Fruit fly (Drosophila melanogaster): ENCODE data around the gene comm3.
A peak's percentile ranks its signal among the peaks of the same experiment; 100 is the strongest.

Gene comm3

dm6 chr3L:15595175-15595724 lies 52.3 kb downstream of the comm3 start (continued):
- TF ChIP-seq hkb (optimal IDR thresholded peaks at IDR 0.05) (no peak), hkb (GFP tag; IDR thresholded peaks at IDR 0.05) (0 out of 2 replicates have a peak, but pooled peaks have one; percentile 10), Med (GFP tag) (peak; percentile 78), Oli (tag; optimal IDR thresholded peaks at IDR 0.05) (peak; percentile 30), Optix (GFP tag; IDR thresholded peaks at IDR 0.05) (no peak), prd (optimal IDR thresholded peaks at IDR 0.05) (no peak), prd (GFP tag; IDR thresholded peaks at IDR 0.05) (0 out of 3 replicates have a peak, but pooled peaks have one; percentile 26), Hr51 (GFP tag; optimal IDR thresholded peaks at IDR 0.05) (peak in 1 of 2 experiments; percentile 29), Pdp1 (GFP tag; optimal IDR thresholded peaks at IDR 0.05) (peak in 1 of 2 experiments; percentile 35), sens (GFP tag) (peak; percentile 68), CG14050 (GFP tag; IDR thresholded peaks at IDR 0.05) (0 out of 3 replicates have a peak, but pooled peaks have one; percentile 27), Max (GFP tag; optimal IDR thresholded peaks at IDR 0.05) (no peak), oc (tag; optimal IDR thresholded peaks at IDR 0.05) (no peak), CG3407 (GFP tag; optimal IDR thresholded peaks at IDR 0.05) (no peak), Trl (optimal IDR thresholded peaks at IDR 0.05) (no peak), Trl (GFP tag; optimal IDR thresholded peaks at IDR 0.05) (no peak), hb (GFP tag; IDR thresholded peaks at IDR 0.05; ENCODE audit: partially characterized antibody) (no peak), eve (GFP tag; optimal IDR thresholded peaks at IDR 0.05) (no peak), bsh (GFP tag; optimal IDR thresholded peaks at IDR 0.05) (peak in 1 of 2 experiments; percentile 29), ATbp (GFP tag; optimal IDR thresholded peaks at IDR 0.05) (no peak), zen2 (GFP tag; IDR thresholded peaks at IDR 0.05; ENCODE audit: partially characterized antibody) (no peak), grn (GFP tag; optimal IDR thresholded peaks at IDR 0.05) (peak; percentile 46), cad (GFP tag; optimal IDR thresholded peaks at IDR 0.05) (no peak), Rx (GFP tag; IDR thresholded peaks at IDR 0.05) (no peak), gcm (GFP tag; optimal IDR thresholded peaks at IDR 0.05) (no peak)

- TF ChIP-seq pan (optimal IDR thresholded peaks at IDR 0.05) (no peak), pan (GFP tag; optimal IDR thresholded peaks at IDR 0.05 in 1 of 2, IDR thresholded peaks at IDR 0.05 in 1 of 2) (no peak), CG14965 (GFP tag; optimal IDR thresholded peaks at IDR 0.05; ENCODE audit: borderline replicate concordance) (no peak), pros (GFP tag; optimal IDR thresholded peaks at IDR 0.05) (no peak), CG17912 (GFP tag; optimal IDR thresholded peaks at IDR 0.05) (no peak), Xrp1 (GFP tag; IDR thresholded peaks at IDR 0.05) (no peak), CG7357 (GFP tag; IDR thresholded peaks at IDR 0.05) (no peak), ems (GFP tag; optimal IDR thresholded peaks at IDR 0.05) (no peak), CG13775 (GFP tag; optimal IDR thresholded peaks at IDR 0.05) (no peak), chn (GFP tag; optimal IDR thresholded peaks at IDR 0.05) (no peak), knrl (GFP tag; IDR thresholded peaks at IDR 0.05; ENCODE audit: partially characterized antibody) (no peak), Rx (GFP tag; IDR thresholded peaks at IDR 0.05) (no peak), lmd (GFP tag; IDR thresholded peaks at IDR 0.05) (no peak), Oaz (GFP tag; IDR thresholded peaks at IDR 0.05) (no peak), CG14014 (GFP tag; IDR thresholded peaks at IDR 0.05) (no peak), CG6272 (GFP tag; IDR thresholded peaks at IDR 0.05) (no peak), CG3163 (GFP tag; optimal IDR thresholded peaks at IDR 0.05) (no peak), CG15479 (GFP tag; optimal IDR thresholded peaks at IDR 0.05) (peak; percentile 92), CG42726 (GFP tag; IDR thresholded peaks at IDR 0.05; ENCODE audit: partially characterized antibody) (no peak), CG17612 (GFP tag; IDR thresholded peaks at IDR 0.05) (no peak), CG1233 (GFP tag; optimal IDR thresholded peaks at IDR 0.05) (no peak), ab (GFP tag; optimal IDR thresholded peaks at IDR 0.05) (no peak), CG7271 (tag; optimal IDR thresholded peaks at IDR 0.05) (no peak), croc (GFP tag; conservative IDR thresholded peaks at IDR 0.05) (no peak), CG17829 (tag; optimal IDR thresholded peaks at IDR 0.05) (no peak), nom (GFP tag; optimal IDR thresholded peaks at IDR 0.05) (peak; percentile 3), sc (optimal IDR thresholded peaks at IDR 0.05) (no peak), sc (GFP tag; optimal IDR thresholded peaks at IDR 0.05) (no peak)
Observed at dm6 chr3L:15594093-15594653, 53.4 kb downstream of the comm3 start.
